Worm (Caenorhabditis elegans) whole organism, mixed stage, embryonic: ENCODE measurements around the gene mltn-6.

Experiments
- M03D4.4 ChIP-seq: sonication (generic microtip); optimal IDR thresholded peaks from 2 replicates; lab custom pipeline; 2017; ENCODE audit warnings: mild to moderate bottlenecking, missing genetic modification characterization, missing compliant biosample characterization
- bed-3 ChIP-seq: fragments of 200-800 bp; sonication (Bioruptor generic); optimal IDR thresholded peaks from 3 replicates; lab custom pipeline; 2018; ENCODE audit warnings: mild to moderate bottlenecking, missing genetic modification characterization, moderate library complexity, missing compliant biosample characterization
- blmp-1 ChIP-seq: fragments of 150-350 bp; optimal IDR thresholded peaks from 2 replicates; lab custom pipeline; 2014; ENCODE audit warnings: missing biosample characterization, missing genetic modification characterization
- ceh-39 ChIP-seq: fragments of 150-350 bp; optimal IDR thresholded peaks from 2 replicates; lab custom pipeline; 2014; ENCODE audit warnings: missing biosample characterization, missing genetic modification characterization
- ceh-43 ChIP-seq: fragments of 200-800 bp; sonication (Bioruptor generic); optimal IDR thresholded peaks from 2 replicates; lab custom pipeline; 2018; ENCODE audit warnings: mild to moderate bottlenecking, missing genetic modification characterization, moderate library complexity, missing compliant biosample characterization
- ceh-83 ChIP-seq: fragments of 200-800 bp; sonication (Bioruptor generic); optimal IDR thresholded peaks from 2 replicates; lab custom pipeline; 2018; ENCODE audit warnings: mild to moderate bottlenecking, missing genetic modification characterization, missing compliant biosample characterization
- ces-1 ChIP-seq: fragments of 150-350 bp; optimal IDR thresholded peaks from 2 replicates; lab custom pipeline; 2014; ENCODE audit warnings: missing biosample characterization, missing genetic modification reagents, missing genetic modification characterization
- cnd-1 ChIP-seq: fragments of 200-800 bp; sonication (Bioruptor generic); optimal IDR thresholded peaks from 2 replicates; lab custom pipeline; 2018; ENCODE audit warnings: mild to moderate bottlenecking, missing genetic modification characterization, missing compliant biosample characterization
- drap-1 ChIP-seq: fragments of 200-800 bp; sonication (Bioruptor generic); optimal IDR thresholded peaks from 3 replicates; lab custom pipeline; 2018; ENCODE audit warnings: mild to moderate bottlenecking, missing genetic modification characterization, missing compliant biosample characterization
- elt-1 ChIP-seq: sonication (generic microtip); optimal IDR thresholded peaks from 2 replicates; lab custom pipeline; 2017; ENCODE audit warnings: missing genetic modification characterization, mild to moderate bottlenecking, missing compliant biosample characterization, antibody characterized with exemption, moderate library complexity, borderline replicate concordance; ENCODE audit not compliant: insufficient read depth
- elt-3 ChIP-seq: fragments of 150-350 bp; optimal IDR thresholded peaks from 2 replicates; lab custom pipeline; 2014; ENCODE audit warnings: missing biosample characterization, missing genetic modification characterization
- flh-1 ChIP-seq: fragments of 200-800 bp; sonication (Bioruptor generic); optimal IDR thresholded peaks from 2 replicates; lab custom pipeline; 2018; ENCODE audit warnings: mild to moderate bottlenecking, missing genetic modification characterization, moderate library complexity, missing compliant biosample characterization
- hlh-1 ChIP-seq: fragments of 150-350 bp; optimal IDR thresholded peaks from 2 replicates; lab custom pipeline; 2014; ENCODE audit warnings: missing biosample characterization, missing genetic modification reagents, missing genetic modification characterization
- lin-13 ChIP-seq: fragments of 150-350 bp; optimal IDR thresholded peaks from 2 replicates; lab custom pipeline; 2014; ENCODE audit warnings: missing biosample characterization, missing genetic modification characterization
- lin-32 ChIP-seq: fragments of 200-800 bp; sonication (Bioruptor generic); optimal IDR thresholded peaks from 2 replicates; lab custom pipeline; 2018; ENCODE audit warnings: mild to moderate bottlenecking, missing genetic modification characterization, missing compliant biosample characterization
- lsy-2 ChIP-seq: fragments of 150-350 bp; optimal IDR thresholded peaks from 2 replicates; lab custom pipeline; 2014; ENCODE audit warnings: missing biosample characterization, missing genetic modification characterization
- mab-5 ChIP-seq: fragments of 150-350 bp; optimal IDR thresholded peaks from 2 replicates; lab custom pipeline; 2014; ENCODE audit warnings: missing biosample characterization, missing genetic modification characterization
- mep-1 ChIP-seq: fragments of 150-350 bp; optimal IDR thresholded peaks from 2 replicates; lab custom pipeline; 2017; ENCODE audit warnings: missing biosample characterization, missing genetic modification reagents, missing genetic modification characterization, inconsistent platforms
- mls-2 ChIP-seq: sonication (generic microtip); optimal IDR thresholded peaks from 2 replicates; lab custom pipeline; 2016; ENCODE audit warnings: mild to moderate bottlenecking, missing genetic modification characterization, moderate library complexity, missing compliant biosample characterization
- nhr-237 ChIP-seq: fragments of 150-350 bp; optimal IDR thresholded peaks from 2 replicates; lab custom pipeline; 2014; ENCODE audit warnings: missing biosample characterization, missing genetic modification characterization
- nhr-28 ChIP-seq: fragments of 150-350 bp; optimal IDR thresholded peaks from 2 replicates; lab custom pipeline; 2014; ENCODE audit warnings: missing biosample characterization, missing genetic modification characterization
- nhr-76 ChIP-seq: sonication (generic microtip); optimal IDR thresholded peaks from 2 replicates; lab custom pipeline; 2017; ENCODE audit warnings: missing biosample characterization, missing genetic modification characterization
- sem-2 ChIP-seq: fragments of 200-800 bp; sonication (Bioruptor generic); optimal IDR thresholded peaks from 2 replicates; lab custom pipeline; 2018; ENCODE audit warnings: mild to moderate bottlenecking, missing genetic modification characterization, missing compliant biosample characterization
- snpc-4 ChIP-seq: fragments of 150-350 bp; optimal IDR thresholded peaks from 2 replicates; lab custom pipeline; 2014; ENCODE audit warnings: missing biosample characterization, missing genetic modification characterization
- sptf-1 ChIP-seq: sonication (generic microtip); optimal IDR thresholded peaks from 2 replicates; lab custom pipeline; 2017; ENCODE audit warnings: mild to moderate bottlenecking, missing genetic modification characterization, moderate library complexity, missing compliant biosample characterization
- tbx-8 ChIP-seq: fragments of 200-800 bp; sonication (Bioruptor generic); optimal IDR thresholded peaks from 2 replicates; lab custom pipeline; 2018; ENCODE audit warnings: mild to moderate bottlenecking, missing genetic modification characterization, moderate library complexity, missing compliant biosample characterization
- unc-120 ChIP-seq: sonication (generic microtip); optimal IDR thresholded peaks from 2 replicates; lab custom pipeline; 2017; ENCODE audit warnings: missing genetic modification characterization, missing compliant biosample characterization; ENCODE audit not compliant: poor library complexity, severe bottlenecking
- unc-39 ChIP-seq: fragments of 150-350 bp; optimal IDR thresholded peaks from 2 replicates; lab custom pipeline; 2014; ENCODE audit warnings: missing biosample characterization, missing genetic modification characterization
- zip-8 ChIP-seq: fragments of 150-350 bp; optimal IDR thresholded peaks from 2 replicates; lab custom pipeline; 2014; ENCODE audit warnings: missing biosample characterization, missing genetic modification characterization
- ztf-11 ChIP-seq: fragments of 150-350 bp; optimal IDR thresholded peaks from 2 replicates; lab custom pipeline; 2014; ENCODE audit warnings: missing biosample characterization, missing genetic modification characterization

The mltn-6 gene

DNA sequence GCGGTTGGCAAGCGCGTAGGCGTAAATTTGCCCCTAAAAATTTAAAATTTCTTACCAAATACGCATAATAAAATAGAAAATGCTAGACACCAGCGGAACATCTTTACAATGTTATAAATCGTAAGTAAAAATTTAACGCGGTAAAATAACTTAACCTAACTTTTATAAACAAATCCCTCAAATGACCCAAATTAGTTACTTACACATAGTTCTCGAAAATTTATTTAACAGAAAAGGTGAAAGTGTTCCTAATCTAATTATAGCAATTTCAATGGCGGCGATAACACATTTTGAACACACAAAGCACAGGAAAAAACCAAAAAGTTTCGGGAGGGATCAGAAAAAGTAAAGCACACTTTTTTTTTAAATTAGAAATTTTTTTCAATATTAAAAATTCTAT, 15.4 kb downstream of the mltn-6 start, which contains the start of gene mltn-8:
Gene mltn-8, minus strand, starts transcription at position 101 of the 400 bp plus-strand sequence.
- TF ChIP-seq snpc-4 (tag; lab: Kevin White, UChicago) (no peak), lin-13 (no peak), nhr-76 (tag; lab: Kevin White, UChicago) (no peak), tbx-8 (GFP tag; lab: Kevin White, UChicago) (no peak), blmp-1 (tag; lab: Kevin White, UChicago) (no peak), elt-3 (no peak), sptf-1 (tag; lab: Kevin White, UChicago) (no peak), hlh-1 (tag; lab: Kevin White, UChicago) (no peak), ceh-39 (tag; lab: Kevin White, UChicago) (no peak), drap-1 (GFP tag; lab: Kevin White, UChicago) (no peak), nhr-237 (tag; lab: Kevin White, UChicago) (no peak)
- TF ChIP-seq, all 35 proteins: peak for 0

- no peak for TF ChIP-seq bed-3 (GFP tag; lab: Kevin White, UChicago)
- TF ChIP-seq lin-32 (GFP tag; lab: Kevin White, UChicago): no peak
- TF ChIP-seq mab-5: no peak
Measured at ce11 chrV:381227-381950, 16.6 kb downstream of the mltn-6 start, which contains the start of gene ZK6.8. TSS of gene ZK6.8 (plus strand) at chrV:381908.

ce11 chrV:384511-384910, 19.8 kb downstream of the mltn-6 start:
- TF ChIP-seq elt-3 (no peak), ces-1 (GFP tag; lab: Kevin White, UChicago) (no peak), flh-1 (GFP tag; lab: Kevin White, UChicago) (no peak), unc-120 (tag; lab: Kevin White, UChicago) (no peak), mls-2 (tag; lab: Kevin White, UChicago) (no peak), ztf-11 (no peak), elt-1 (tag; lab: Kevin White, UChicago) (no peak), unc-39 (tag; lab: Kevin White, UChicago) (no peak), nhr-237 (tag; lab: Kevin White, UChicago) (no peak), bed-3 (GFP tag; lab: Kevin White, UChicago) (no peak), ceh-83 (no peak), sptf-1 (tag; lab: Kevin White, UChicago) (no peak), ceh-43 (GFP tag; lab: Kevin White, UChicago) (no peak), lsy-2 (tag; lab: Kevin White, UChicago) (no peak), nhr-28 (tag; lab: Kevin White, UChicago) (no peak), drap-1 (GFP tag; lab: Kevin White, UChicago) (no peak)

- no peak for TF ChIP-seq zip-8
- TF ChIP-seq snpc-4 (tag; lab: Kevin White, UChicago): no peak
- TF ChIP-seq sem-2 (GFP tag; lab: Kevin White, UChicago): no peak
- no peak for TF ChIP-seq elt-1 (tag; lab: Kevin White, UChicago)
- no peak for TF ChIP-seq cnd-1 (tag; lab: Kevin White, UChicago)
- no peak for TF ChIP-seq nhr-28 (tag; lab: Kevin White, UChicago)
- no peak for TF ChIP-seq ceh-83
- no peak for TF ChIP-seq mep-1 (tag; lab: Kevin White, UChicago)
- no peak for TF ChIP-seq M03D4.4 (tag; lab: Kevin White, UChicago)
Measured at ce11 chrV:385488-385887, 20.7 kb downstream of the mltn-6 start, which contains the start of gene lipl-5. TSS of gene lipl-5 (plus strand) at chrV:385746.

ce11 chrV:388397-388796, 23.6 kb downstream of the mltn-6 start, which contains the start of gene ZK6.6:
TSS of gene ZK6.6 (plus strand) at chrV:388697.
- TF ChIP-seq ztf-11 (no peak), mep-1 (tag; lab: Kevin White, UChicago) (no peak), bed-3 (GFP tag; lab: Kevin White, UChicago) (no peak), lin-32 (GFP tag; lab: Kevin White, UChicago) (no peak), elt-3 (no peak), flh-1 (GFP tag; lab: Kevin White, UChicago) (no peak), ceh-43 (GFP tag; lab: Kevin White, UChicago) (no peak), cnd-1 (tag; lab: Kevin White, UChicago) (no peak), nhr-76 (tag; lab: Kevin White, UChicago) (no peak), M03D4.4 (tag; lab: Kevin White, UChicago) (no peak), ceh-39 (tag; lab: Kevin White, UChicago) (no peak), tbx-8 (GFP tag; lab: Kevin White, UChicago) (no peak), ceh-83 (no peak), lsy-2 (tag; lab: Kevin White, UChicago) (no peak)
